Worm (Caenorhabditis elegans): ENCODE data around the gene F58A4.1.

Gene F58A4.1

ce11 chrIII:9629855-9630254, 31.6 kb downstream of the F58A4.1 start, which contains the start of gene rpac-19 (continued):
- TF ChIP-seq ceh-48 (tag; optimal IDR thresholded peaks at IDR 0.05), result no peak
- TF ChIP-seq ceh-6 (GFP tag; optimal IDR thresholded peaks at IDR 0.05), result no peak
- peak; percentile 73 for TF ChIP-seq ceh-14 (tag; optimal IDR thresholded peaks at IDR 0.05)
- peak; percentile 44 for TF ChIP-seq ahr-1 (tag; optimal IDR thresholded peaks at IDR 0.05)
- no peak for TF ChIP-seq mec-3 (tag; optimal IDR thresholded peaks at IDR 0.05; ENCODE audit: borderline replicate concordance)
- peak; percentile 31 for TF ChIP-seq hlh-8 (tag; optimal IDR thresholded peaks at IDR 0.05)
- peak; percentile 55 for TF ChIP-seq sox-4 (tag; optimal IDR thresholded peaks at IDR 0.05)
- TF ChIP-seq ceh-34 (tag; optimal IDR thresholded peaks at IDR 0.05), result no peak
- no peak for TF ChIP-seq gmeb-2 (tag; optimal IDR thresholded peaks at IDR 0.05)
- 0 out of 2 replicates have a peak, but pooled peaks have one; percentile 46 for TF ChIP-seq unc-3 (GFP tag; conservative IDR thresholded peaks at IDR 0.05)
- TF ChIP-seq unc-3 (tag; optimal IDR thresholded peaks at IDR 0.05), result no peak
- TF ChIP-seq hlh-30 (tag; optimal IDR thresholded peaks at IDR 0.05; ENCODE audit: insufficient read depth), result no peak
- TF ChIP-seq elt-4 (tag; optimal IDR thresholded peaks at IDR 0.05), result no peak
- peak; percentile 47 for TF ChIP-seq lin-11 (tag; optimal IDR thresholded peaks at IDR 0.05)
- TF ChIP-seq fkh-6 (tag; optimal IDR thresholded peaks at IDR 0.05), result no peak

- TF ChIP-seq npax-4 (tag; optimal IDR thresholded peaks at IDR 0.05) (no peak), hlh-8 (tag; optimal IDR thresholded peaks at IDR 0.05) (no peak), hlh-6 (tag; optimal IDR thresholded peaks at IDR 0.05) (no peak), hlh-30 (tag; optimal IDR thresholded peaks at IDR 0.05; ENCODE audit: insufficient read depth) (peak; percentile 60), madf-2 (tag; optimal IDR thresholded peaks at IDR 0.05) (no peak), fkh-6 (tag; optimal IDR thresholded peaks at IDR 0.05) (no peak), ceh-31 (tag; optimal IDR thresholded peaks at IDR 0.05) (peak; percentile 34), gmeb-2 (tag; optimal IDR thresholded peaks at IDR 0.05) (no peak), elt-4 (tag; optimal IDR thresholded peaks at IDR 0.05) (no peak), pat-9 (tag; optimal IDR thresholded peaks at IDR 0.05) (no peak), pqm-1 (tag; optimal IDR thresholded peaks at IDR 0.05) (no peak), ceh-22 (tag; optimal IDR thresholded peaks at IDR 0.05) (no peak), ceh-14 (tag; optimal IDR thresholded peaks at IDR 0.05) (no peak), unc-42 (tag; optimal IDR thresholded peaks at IDR 0.05) (peak; percentile 37), ceh-19 (GFP tag; optimal IDR thresholded peaks at IDR 0.05) (peak; percentile 33), ref-2 (tag; optimal IDR thresholded peaks at IDR 0.05) (no peak), pha-2 (tag; optimal IDR thresholded peaks at IDR 0.05) (no peak), eyg-1 (tag; optimal IDR thresholded peaks at IDR 0.05) (no peak), syd-9 (tag; optimal IDR thresholded peaks at IDR 0.05) (no peak), che-1 (tag; optimal IDR thresholded peaks at IDR 0.05) (no peak), zip-5 (tag; optimal IDR thresholded peaks at IDR 0.05) (no peak), C38D4.7 (GFP tag; optimal IDR thresholded peaks at IDR 0.05) (no peak), unc-55 (GFP tag; optimal IDR thresholded peaks at IDR 0.05) (peak; percentile 11), lim-6 (tag; optimal IDR thresholded peaks at IDR 0.05) (no peak), mec-3 (tag; optimal IDR thresholded peaks at IDR 0.05; ENCODE audit: borderline replicate concordance) (no peak), ceh-18 (tag; optimal IDR thresholded peaks at IDR 0.05) (peak; percentile 4), ztf-16 (tag; optimal IDR thresholded peaks at IDR 0.05) (no peak), nfya-1 (tag; optimal IDR thresholded peaks at IDR 0.05) (peak; percentile 57), dve-1 (tag; optimal IDR thresholded peaks at IDR 0.05) (no peak), K09A11.1 (tag; optimal IDR thresholded peaks at IDR 0.05; ENCODE audit: insufficient read depth) (no peak), K02D7.2 (tag; optimal IDR thresholded peaks at IDR 0.05) (no peak), F13H6.1 (tag; optimal IDR thresholded peaks at IDR 0.05) (no peak), ceh-2 (tag; optimal IDR thresholded peaks at IDR 0.05) (no peak), lin-11 (tag; optimal IDR thresholded peaks at IDR 0.05) (no peak), tbx-7 (tag; optimal IDR thresholded peaks at IDR 0.05) (no peak), ahr-1 (tag; optimal IDR thresholded peaks at IDR 0.05) (no peak), sox-2 (GFP tag; IDR thresholded peaks at IDR 0.05) (no peak)
These were observed 32.9 kb downstream of the F58A4.1 start, which contains the start of gene ubc-7 for ce11 chrIII:9631117-9631655. TSS of gene ubc-7 (minus strand) at chrIII:9631167.

All from whole organism, late embryonic.